Fruit fly (Drosophila melanogaster) whole organism, embryonic: ENCODE results near the gene CG31141.

Source experiments
- ATbp ChIP-seq: fragments of 200-800 bp; sonication (Bioruptor generic); optimal IDR thresholded peaks from 2 replicates; lab custom pipeline; 2017; ENCODE audit warnings: missing biosample characterization, mild to moderate bottlenecking, missing genetic modification characterization, missing genetic modification reagents
- Asciz ChIP-seq: fragments of 200-800 bp; sonication (Bioruptor generic); optimal IDR thresholded peaks from 2 replicates; lab custom pipeline; 2017; ENCODE audit warnings: missing biosample characterization, mild to moderate bottlenecking, missing genetic modification characterization, missing genetic modification reagents
- CG13296 ChIP-seq: fragments of 200-800 bp; sonication (Bioruptor generic); optimal IDR thresholded peaks from 3 replicates; lab custom pipeline; 2018; ENCODE audit warnings: missing biosample characterization, mild to moderate bottlenecking, missing genetic modification characterization
- CG13424 ChIP-seq: fragments of 200-800 bp; sonication (Bioruptor generic); optimal IDR thresholded peaks from 2 replicates; lab custom pipeline; 2019; ENCODE audit warnings: missing biosample characterization, mild to moderate bottlenecking, missing genetic modification characterization, moderate library complexity
- CG14014 ChIP-seq: fragments of 200-800 bp; sonication (Bioruptor generic); IDR thresholded peaks from 2 replicates; pipeline ENCODE4 v1.3.6; 2022; ENCODE audit warnings: missing biosample characterization, missing genetic modification characterization
- CG14667 ChIP-seq: fragments of 200-800 bp; sonication (Bioruptor generic); IDR thresholded peaks from 2 replicates; pipeline ENCODE4 v1.3.6; 2022; ENCODE audit warnings: missing biosample characterization, missing genetic modification characterization
- CG1603 ChIP-seq: fragments of 200-800 bp; sonication (Bioruptor generic); optimal IDR thresholded peaks from 2 replicates; lab custom pipeline; 2019; ENCODE audit warnings: missing biosample characterization, mild to moderate bottlenecking, missing genetic modification characterization, moderate library complexity
- CG17385 ChIP-seq: fragments of 200-800 bp; sonication (Bioruptor generic); optimal IDR thresholded peaks from 3 replicates; lab custom pipeline; 2018; ENCODE audit warnings: missing biosample characterization, mild to moderate bottlenecking, missing genetic modification characterization
- CG17568 ChIP-seq: fragments of 200-800 bp; sonication (Bioruptor generic); optimal IDR thresholded peaks from 2 replicates; lab custom pipeline; 2018; ENCODE audit warnings: missing biosample characterization, mild to moderate bottlenecking, missing genetic modification characterization, moderate library complexity
- CG31365 ChIP-seq: fragments of 200-800 bp; sonication (Bioruptor generic); optimal IDR thresholded peaks from 2 replicates; lab custom pipeline; 2018; ENCODE audit warnings: missing biosample characterization, mild to moderate bottlenecking, missing genetic modification characterization
- CG3407 ChIP-seq: fragments of 200-800 bp; sonication (Bioruptor generic); optimal IDR thresholded peaks from 2 replicates; lab custom pipeline; 2018; ENCODE audit warnings: missing biosample characterization, mild to moderate bottlenecking, missing genetic modification characterization
- CG3838 ChIP-seq: fragments of 200-800 bp; sonication (Bioruptor generic); optimal IDR thresholded peaks from 3 replicates; lab custom pipeline; 2016; ENCODE audit warnings: missing biosample characterization, missing genetic modification characterization
- CG5180 ChIP-seq: fragments of 200-800 bp; sonication (Bioruptor generic); optimal IDR thresholded peaks from 3 replicates; lab custom pipeline; 2017; ENCODE audit warnings: missing biosample characterization, missing genetic modification characterization, mild to moderate bottlenecking, moderate library complexity, missing genetic modification reagents
- CG5953 ChIP-seq: fragments of 200-800 bp; sonication (Bioruptor generic); IDR thresholded peaks from 2 replicates; pipeline ENCODE4 v1.3.6; 2022; ENCODE audit warnings: missing biosample characterization, missing genetic modification characterization
- CG6689 ChIP-seq: fragments of 200-800 bp; sonication (Bioruptor generic); IDR thresholded peaks from 2 replicates; pipeline ENCODE4 v1.3.6; 2022; ENCODE audit warnings: missing biosample characterization, missing genetic modification characterization
- CG6765 ChIP-seq: fragments of 200-800 bp; sonication (Bioruptor generic); optimal IDR thresholded peaks from 3 replicates; lab custom pipeline; 2017; ENCODE audit warnings: missing biosample characterization, mild to moderate bottlenecking, missing genetic modification characterization
- CG6813 ChIP-seq: fragments of 200-800 bp; sonication (Bioruptor generic); optimal IDR thresholded peaks from 2 replicates; lab custom pipeline; 2017; ENCODE audit warnings: missing biosample characterization, missing genetic modification characterization, mild to moderate bottlenecking, moderate library complexity, missing genetic modification reagents
- CG6854 ChIP-seq: fragments of 200-800 bp; sonication (Bioruptor generic); optimal IDR thresholded peaks from 3 replicates; lab custom pipeline; 2017; ENCODE audit warnings: missing biosample characterization, mild to moderate bottlenecking, missing genetic modification characterization
- Dbx ChIP-seq: fragments of 200-800 bp; sonication (Bioruptor generic); IDR thresholded peaks from 3 replicates; pipeline ENCODE4 v1.3.6; 2022; ENCODE audit warnings: missing biosample characterization, missing genetic modification characterization
- Dip2 ChIP-seq: fragments of 200-800 bp; sonication (Bioruptor generic); IDR thresholded peaks from 2 replicates; pipeline ENCODE4 v1.3.6; 2022; ENCODE audit warnings: missing biosample characterization, missing genetic modification characterization
- Ets65A ChIP-seq: fragments of 200-800 bp; sonication (Bioruptor generic); peaks from one replicate; lab custom pipeline; 2016; ENCODE audit warnings: missing biosample characterization, missing genetic modification characterization
- HHEX ChIP-seq: fragments of 200-800 bp; sonication (Bioruptor generic); optimal IDR thresholded peaks from 3 replicates; lab custom pipeline; 2017; ENCODE audit warnings: missing biosample characterization, mild to moderate bottlenecking, missing genetic modification characterization, missing genetic modification reagents
- Hand ChIP-seq: fragments of 200-800 bp; sonication (Bioruptor generic); optimal IDR thresholded peaks from 2 replicates; lab custom pipeline; 2017; ENCODE audit warnings: mild to moderate bottlenecking, missing biosample characterization, missing genetic modification reagents, missing genetic modification characterization
- Hmr ChIP-seq: fragments of 200-800 bp; sonication (Bioruptor generic); optimal IDR thresholded peaks from 3 replicates; lab custom pipeline; 2017; ENCODE audit warnings: mild to moderate bottlenecking, missing biosample characterization, missing genetic modification reagents, missing genetic modification characterization
- Hr51 ChIP-seq, 2 experiments: fragments of 200-800 bp; sonication (Bioruptor generic); optimal IDR thresholded peaks; 2 replicates in 1 of 2; 3 replicates in 1 of 2; lab custom pipeline; 2016 to 2018; ENCODE audit warnings: missing biosample characterization in 2 of 2, missing genetic modification characterization in 2 of 2, mild to moderate bottlenecking in 1 of 2, moderate library complexity in 1 of 2
- Lhr ChIP-seq: fragments of 200-800 bp; sonication (Bioruptor generic); optimal IDR thresholded peaks from 3 replicates; lab custom pipeline; 2017; ENCODE audit warnings: mild to moderate bottlenecking, missing biosample characterization, missing genetic modification reagents, missing genetic modification characterization
- Lim3 ChIP-seq: fragments of 200-800 bp; sonication (Bioruptor generic); IDR thresholded peaks from 2 replicates; pipeline ENCODE4 v1.3.6; 2022; ENCODE audit warnings: missing biosample characterization, missing genetic modification characterization
- Med ChIP-seq: fragments of 200-800 bp; sonication (Bioruptor generic); peaks from one replicate; lab custom pipeline; 2016; ENCODE audit warnings: missing biosample characterization, missing genetic modification characterization, mild to moderate bottlenecking, inconsistent platforms, moderate library complexity
- Myb ChIP-seq: fragments of 200-800 bp; sonication (Bioruptor generic); optimal IDR thresholded peaks from 2 replicates; lab custom pipeline; 2016; ENCODE audit warnings: missing biosample characterization, missing genetic modification characterization
- NC2β ChIP-seq: fragments of 200-800 bp; sonication (Bioruptor generic); optimal IDR thresholded peaks from 2 replicates; lab custom pipeline; 2016; ENCODE audit warnings: missing biosample characterization, missing genetic modification characterization
- Oaz ChIP-seq: fragments of 200-800 bp; sonication (Bioruptor generic); IDR thresholded peaks from 2 replicates; pipeline ENCODE4 v1.3.6; 2022; ENCODE audit warnings: missing biosample characterization, missing genetic modification characterization
- Optix ChIP-seq: fragments of 200-800 bp; sonication (Bioruptor generic); IDR thresholded peaks from 3 replicates; pipeline ENCODE4 v1.3.6; 2022; ENCODE audit warnings: missing biosample characterization, missing genetic modification characterization
- Sox100B ChIP-seq: fragments of 200-800 bp; sonication (Bioruptor generic); optimal IDR thresholded peaks from 3 replicates; lab custom pipeline; 2018; ENCODE audit warnings: missing biosample characterization, mild to moderate bottlenecking, missing genetic modification characterization
- Usf ChIP-seq: fragments of 200-800 bp; sonication (Bioruptor generic); optimal IDR thresholded peaks from 2 replicates; lab custom pipeline; 2017; ENCODE audit warnings: missing genotype, missing biosample characterization, missing genetic modification characterization
- Vsx1 ChIP-seq: fragments of 200-800 bp; sonication (Bioruptor generic); optimal IDR thresholded peaks from 2 replicates; lab custom pipeline; 2017; ENCODE audit warnings: missing biosample characterization, mild to moderate bottlenecking, missing genetic modification characterization, missing genetic modification reagents
- ac ChIP-seq: fragments of 200-800 bp; sonication (Bioruptor generic); optimal IDR thresholded peaks from 3 replicates; lab custom pipeline; 2017; ENCODE audit warnings: missing biosample characterization, mild to moderate bottlenecking, missing genetic modification characterization
- aop ChIP-seq: fragments of 200-800 bp; sonication (Bioruptor generic); IDR thresholded peaks from 2 replicates; pipeline ENCODE4 v1.3.6; 2022; ENCODE audit warnings: missing biosample characterization, missing genetic modification characterization
- btn ChIP-seq: fragments of 200-800 bp; sonication (Bioruptor generic); optimal IDR thresholded peaks from 2 replicates; lab custom pipeline; 2016; ENCODE audit warnings: missing biosample characterization, missing genetic modification characterization
- dm ChIP-seq: fragments of 200-800 bp; sonication (Bioruptor generic); optimal IDR thresholded peaks from 3 replicates; lab custom pipeline; 2016; ENCODE audit warnings: missing biosample characterization, missing genetic modification characterization
- eve ChIP-seq, 2 experiments: fragments of >200 bp; optimal IDR thresholded peaks; 2 replicates each; lab custom pipeline; 2017; ENCODE audit warnings: missing biosample characterization in 2 of 2, missing genetic modification characterization in 2 of 2
- ewg ChIP-seq: fragments of 200-800 bp; sonication (Bioruptor generic); optimal IDR thresholded peaks from 3 replicates; lab custom pipeline; 2017; ENCODE audit warnings: mild to moderate bottlenecking, missing biosample characterization, missing genetic modification reagents, missing genetic modification characterization
- kni ChIP-seq: fragments of 200-800 bp; sonication (Bioruptor generic); optimal IDR thresholded peaks from 3 replicates; lab custom pipeline; 2017; ENCODE audit warnings: mild to moderate bottlenecking, missing biosample characterization, missing genetic modification reagents, missing genetic modification characterization
- mirr ChIP-seq: fragments of 200-800 bp; sonication (Bioruptor generic); optimal IDR thresholded peaks from 3 replicates; lab custom pipeline; 2018; ENCODE audit warnings: missing biosample characterization, mild to moderate bottlenecking, missing genetic modification characterization
- phol ChIP-seq: fragments of 200-800 bp; sonication (Bioruptor generic); optimal IDR thresholded peaks from 3 replicates; lab custom pipeline; 2018; ENCODE audit warnings: missing biosample characterization, mild to moderate bottlenecking, missing genetic modification characterization, moderate library complexity
- pnt ChIP-seq: fragments of 200-800 bp; sonication (Bioruptor generic); optimal IDR thresholded peaks from 3 replicates; lab custom pipeline; 2016; ENCODE audit warnings: missing biosample characterization, missing genetic modification characterization
- ro ChIP-seq: fragments of 200-800 bp; sonication (Bioruptor generic); IDR thresholded peaks from 2 replicates; pipeline ENCODE4 v1.3.6; 2022; ENCODE audit warnings: missing biosample characterization, missing genetic modification characterization
- run ChIP-seq: fragments of 200-800 bp; sonication (Bioruptor generic); optimal IDR thresholded peaks from 3 replicates; lab custom pipeline; 2018; ENCODE audit warnings: missing biosample characterization, mild to moderate bottlenecking, missing genetic modification characterization
- sd ChIP-seq: fragments of 200-800 bp; sonication (Bioruptor generic); optimal IDR thresholded peaks from 3 replicates; lab custom pipeline; 2018; ENCODE audit warnings: missing biosample characterization, mild to moderate bottlenecking, missing genetic modification characterization, moderate library complexity
- sob ChIP-seq: fragments of 200-800 bp; sonication (Bioruptor generic); IDR thresholded peaks from 2 replicates; pipeline ENCODE4 v1.3.6; 2022; ENCODE audit warnings: missing biosample characterization, missing genetic modification characterization
- stc ChIP-seq: fragments of 200-800 bp; sonication (Bioruptor generic); IDR thresholded peaks from 2 replicates; pipeline ENCODE4 v1.3.6; 2022; ENCODE audit warnings: missing biosample characterization, missing genetic modification characterization
- tin ChIP-seq: fragments of 200-800 bp; sonication (Bioruptor generic); optimal IDR thresholded peaks from 3 replicates; lab custom pipeline; 2016; ENCODE audit warnings: missing biosample characterization, missing genetic modification characterization
- yki ChIP-seq: fragments of >200 bp; optimal IDR thresholded peaks from 3 replicates; lab custom pipeline; 2018
- z ChIP-seq: fragments of 200-800 bp; sonication (Bioruptor generic); IDR thresholded peaks from 3 replicates; pipeline ENCODE4 v1.3.6; 2022; ENCODE audit warnings: missing biosample characterization, missing genetic modification characterization

The CG31141 gene

dm6 chr3R:23943843-23944356 is 20.8 kb downstream of the CG31141 start:
- TF ChIP-seq Lim3 (GFP tag; lab: Robert Waterston, UW), result no peak
- peak; percentile 50 for TF ChIP-seq Med (GFP tag; lab: Kevin White, UChicago)
- TF ChIP-seq CG3838 (GFP tag; lab: Kevin White, UChicago), result no peak
- TF ChIP-seq ac (GFP tag; lab: Kevin White, UChicago), result no peak
- peak; percentile 25 for TF ChIP-seq pnt (GFP tag; lab: Kevin White, UChicago)
- no peak for TF ChIP-seq Dip2 (GFP tag; lab: Robert Waterston, UW)
- no peak for TF ChIP-seq Hr51 (GFP tag; optimal IDR thresholded peaks at IDR 0.05; lab: Kevin White, UChicago)
- TF ChIP-seq CG17385 (GFP tag; lab: Kevin White, UChicago), result no peak
- no peak for TF ChIP-seq CG17568 (GFP tag; lab: Kevin White, UChicago)
- no peak for TF ChIP-seq dm (GFP tag; lab: Kevin White, UChicago)
- TF ChIP-seq kni, result no peak
- TF ChIP-seq eve (GFP tag; optimal IDR thresholded peaks at IDR 0.05; lab: Kevin White, UChicago), result peak in 1 of 2 experiments; percentile 5
- TF ChIP-seq NC2β (GFP tag; lab: Kevin White, UChicago), result no peak
- no peak for TF ChIP-seq tin (GFP tag; lab: Kevin White, UChicago)
- TF ChIP-seq Hmr (GFP tag; lab: Kevin White, UChicago), result no peak
- no peak for TF ChIP-seq Optix (GFP tag; lab: Robert Waterston, UW)
- no peak for TF ChIP-seq yki (lab: Kevin White, UChicago)
- TF ChIP-seq CG6765 (GFP tag; lab: Kevin White, UChicago), result no peak
- no peak for TF ChIP-seq mirr (GFP tag; lab: Kevin White, UChicago)
- TF ChIP-seq aop (GFP tag; lab: Robert Waterston, UW), result no peak
- TF ChIP-seq Oaz (GFP tag; lab: Robert Waterston, UW), result 0 out of 2 replicates have a peak, but pooled peaks have one; percentile 9
- no peak for TF ChIP-seq z
- no peak for TF ChIP-seq CG31365
- TF ChIP-seq Myb (GFP tag; lab: Kevin White, UChicago), result no peak
- no peak for TF ChIP-seq CG3407
- TF ChIP-seq ATbp (GFP tag; lab: Kevin White, UChicago), result no peak
- no peak for TF ChIP-seq phol
- no peak for TF ChIP-seq CG6689 (GFP tag; lab: Robert Waterston, UW)
- TF ChIP-seq ro (GFP tag; lab: Robert Waterston, UW), result no peak
- TF ChIP-seq CG6854 (GFP tag; lab: Kevin White, UChicago), result peak; percentile 29
- no peak for TF ChIP-seq stc (GFP tag; lab: Robert Waterston, UW)
- no peak for TF ChIP-seq Hand (GFP tag; lab: Kevin White, UChicago)
- TF ChIP-seq Dbx (GFP tag; lab: Robert Waterston, UW), result no peak
- no peak for TF ChIP-seq sd (tag; lab: Kevin White, UChicago)
- TF ChIP-seq Usf (GFP tag; lab: Kevin White, UChicago), result no peak
- no peak for TF ChIP-seq Lhr
- peak; percentile 92 for TF ChIP-seq Ets65A
- TF ChIP-seq CG14014 (GFP tag; lab: Robert Waterston, UW), result no peak
- no peak for TF ChIP-seq btn (GFP tag; lab: Kevin White, UChicago)
- no peak for TF ChIP-seq sob
- 0 out of 2 replicates have a peak, but pooled peaks have one; percentile 37 for TF ChIP-seq CG5953
- TF ChIP-seq, all 482 proteins: peak for 7

DNA sequence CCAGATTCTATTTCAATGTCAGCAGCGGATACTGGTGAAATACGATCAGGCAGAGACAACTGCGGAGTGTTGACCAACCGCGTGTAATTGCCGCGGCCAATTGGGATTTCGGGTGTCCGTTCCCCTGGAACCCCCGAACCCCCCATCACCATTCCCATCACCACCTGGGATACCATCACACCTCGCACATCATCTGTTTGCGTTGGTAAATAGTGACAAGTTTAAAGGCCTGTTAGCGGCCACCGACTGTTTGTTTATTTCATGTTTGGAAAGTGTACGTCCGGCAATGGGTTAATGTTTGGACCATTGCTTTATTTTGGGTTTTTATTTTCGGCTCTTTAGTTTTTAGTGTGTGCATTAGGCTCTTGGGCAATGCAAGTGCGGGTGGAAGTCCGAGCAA is 23.9 kb downstream of the CG31141 start:
- peak; percentile 1 for TF ChIP-seq ewg (GFP tag; lab: Kevin White, UChicago)
- peak; percentile 24 for TF ChIP-seq Sox100B
- peak; percentile 34 for TF ChIP-seq CG1603 (tag; lab: Kevin White, UChicago)
- TF ChIP-seq mirr (GFP tag; lab: Kevin White, UChicago), result peak; percentile 65
- peak; percentile 10 for TF ChIP-seq Vsx1 (GFP tag; lab: Kevin White, UChicago)
- TF ChIP-seq HHEX (GFP tag; lab: Kevin White, UChicago), result peak; percentile 43
- TF ChIP-seq CG13296 (GFP tag; lab: Kevin White, UChicago), result peak; percentile 29
- peak; percentile 55 for TF ChIP-seq CG6813 (GFP tag; lab: Kevin White, UChicago)
- peak; percentile 68 for TF ChIP-seq Asciz (GFP tag; lab: Kevin White, UChicago)
- TF ChIP-seq CG13424 (tag; lab: Kevin White, UChicago), result peak; percentile 31
- peak; percentile 7 for TF ChIP-seq run
- TF ChIP-seq CG5180, result no peak
- TF ChIP-seq CG14667 (GFP tag; lab: Robert Waterston, UW), result no peak
